Worm (Caenorhabditis elegans) whole organism, young adult: ENCODE measurements around the gene egl-20.
A peak's percentile ranks its signal among the peaks of the same experiment; 100 is the strongest.

Experiments
- F10E7.11 ChIP-seq: sonication (generic microtip); optimal IDR thresholded peaks from 2 replicates; lab custom pipeline; 2017; ENCODE audit warnings: mild to moderate bottlenecking, missing genetic modification characterization, moderate library complexity, missing compliant biosample characterization
- F23B12.7 ChIP-seq: sonication (generic microtip); optimal IDR thresholded peaks from 2 replicates; lab custom pipeline; 2017; ENCODE audit warnings: missing genetic modification characterization, mild to moderate bottlenecking, missing compliant biosample characterization, antibody characterized with exemption, moderate library complexity; ENCODE audit not compliant: insufficient read depth
- F37B4.10 ChIP-seq: fragments of 200-800 bp; sonication (Bioruptor generic); IDR thresholded peaks from 2 replicates; pipeline ENCODE4 v1.3.6; 2022; ENCODE audit warnings: missing genetic modification characterization, missing compliant biosample characterization
- F39B2.1 ChIP-seq: fragments of 200-800 bp; sonication (Bioruptor generic); IDR thresholded peaks from 2 replicates; pipeline ENCODE4 v1.3.6; 2022; ENCODE audit warnings: missing genetic modification reagents, missing genetic modification characterization, missing compliant biosample characterization
- F49E8.2 ChIP-seq: sonication (generic microtip); optimal IDR thresholded peaks from 3 replicates; lab custom pipeline; 2017; ENCODE audit warnings: missing genetic modification characterization, mild to moderate bottlenecking, missing compliant biosample characterization, antibody characterized with exemption, moderate library complexity; ENCODE audit not compliant: insufficient read depth
- K11D2.4 ChIP-seq: fragments of 200-800 bp; sonication (Bioruptor generic); IDR thresholded peaks from 2 replicates; pipeline ENCODE4 v1.3.6; 2022; ENCODE audit warnings: missing genetic modification reagents, missing genetic modification characterization, missing compliant biosample characterization
- Y53F4B.3 ChIP-seq: fragments of 200-800 bp; sonication (Bioruptor generic); IDR thresholded peaks from 2 replicates; pipeline ENCODE4 v1.3.6; 2022; ENCODE audit warnings: missing genetic modification reagents, missing genetic modification characterization, missing compliant biosample characterization
- Y56A3A.18 ChIP-seq: fragments of 200-800 bp; sonication (Bioruptor generic); IDR thresholded peaks from 2 replicates; pipeline ENCODE4 v1.3.6; 2022; ENCODE audit warnings: missing genetic modification reagents, missing genetic modification characterization, missing compliant biosample characterization
- ZK185.1 ChIP-seq: sonication (generic microtip); optimal IDR thresholded peaks from 2 replicates; lab custom pipeline; 2016; ENCODE audit warnings: mild to moderate bottlenecking, missing genetic modification characterization, missing compliant biosample characterization; ENCODE audit not compliant: poor library complexity, severe bottlenecking
- aptf-2 ChIP-seq: fragments of 200-800 bp; sonication (Bioruptor generic); conservative IDR thresholded peaks from 2 replicates; pipeline ENCODE4 v1.3.6; 2022; ENCODE audit warnings: missing genetic modification reagents, missing genetic modification characterization, missing compliant biosample characterization
- bed-1 ChIP-seq: fragments of 200-800 bp; sonication (Bioruptor generic); IDR thresholded peaks from 2 replicates; pipeline ENCODE4 v1.3.6; 2022; ENCODE audit warnings: missing genetic modification reagents, missing genetic modification characterization, missing compliant biosample characterization
- ceh-27 ChIP-seq: fragments of 200-800 bp; sonication (Bioruptor generic); optimal IDR thresholded peaks from 2 replicates; lab custom pipeline; 2018; ENCODE audit warnings: mild to moderate bottlenecking, missing genetic modification characterization, moderate library complexity, missing compliant biosample characterization
- ceh-79 ChIP-seq: sonication (generic microtip); optimal IDR thresholded peaks from 2 replicates; lab custom pipeline; 2017; ENCODE audit warnings: mild to moderate bottlenecking, missing genetic modification characterization, missing compliant biosample characterization
- dox-1 ChIP-seq: fragments of 200-800 bp; sonication (Bioruptor generic); IDR thresholded peaks from 2 replicates; pipeline ENCODE4 v1.3.6; 2022; ENCODE audit warnings: missing genetic modification reagents, missing genetic modification characterization, missing compliant biosample characterization
- efl-1 ChIP-seq: fragments of 150-350 bp; optimal IDR thresholded peaks from 2 replicates; lab custom pipeline; 2014; ENCODE audit warnings: missing biosample characterization, missing genetic modification reagents, missing genetic modification characterization
- egrh-3 ChIP-seq: fragments of 200-800 bp; sonication (Bioruptor generic); IDR thresholded peaks from 2 replicates; pipeline ENCODE4 v1.3.6; 2022; ENCODE audit warnings: missing genetic modification reagents, missing genetic modification characterization, missing compliant biosample characterization
- ekl-4 ChIP-seq: fragments of 200-800 bp; sonication (Bioruptor generic); IDR thresholded peaks from 2 replicates; pipeline ENCODE4 v1.3.6; 2022; ENCODE audit warnings: missing genetic modification reagents, missing genetic modification characterization, missing compliant biosample characterization
- ets-4 ChIP-seq: fragments of 200-800 bp; sonication (Bioruptor generic); optimal IDR thresholded peaks from 2 replicates; lab custom pipeline; 2018; ENCODE audit warnings: mild to moderate bottlenecking, missing genetic modification characterization, missing compliant biosample characterization
- hlh-26 ChIP-seq: fragments of 200-800 bp; sonication (Bioruptor generic); conservative IDR thresholded peaks from 2 replicates; pipeline ENCODE4 v1.3.6; 2022; ENCODE audit warnings: missing genetic modification reagents, missing genetic modification characterization, missing compliant biosample characterization
- let-526 ChIP-seq: fragments of 200-800 bp; sonication (Bioruptor generic); IDR thresholded peaks from 2 replicates; pipeline ENCODE4 v1.3.6; 2022; ENCODE audit warnings: missing genetic modification reagents, missing genetic modification characterization, missing compliant biosample characterization
- lin-26 ChIP-seq: fragments of 200-800 bp; sonication (Bioruptor generic); IDR thresholded peaks from 2 replicates; pipeline ENCODE4 v1.3.6; 2022; ENCODE audit warnings: missing genetic modification reagents, missing genetic modification characterization, missing compliant biosample characterization
- lin-40 ChIP-seq: sonication (generic microtip); optimal IDR thresholded peaks from 2 replicates; lab custom pipeline; 2016; ENCODE audit warnings: missing genetic modification characterization, mild to moderate bottlenecking, missing compliant biosample characterization, missing genotype, missing genetic modification reagents
- madf-10 ChIP-seq: sonication (generic microtip); optimal IDR thresholded peaks from 2 replicates; lab custom pipeline; 2016; ENCODE audit warnings: mild to moderate bottlenecking, missing genetic modification characterization, missing compliant biosample characterization
- madf-3 ChIP-seq: fragments of 200-800 bp; sonication (Bioruptor generic); IDR thresholded peaks from 2 replicates; pipeline ENCODE4 v1.3.6; 2022; ENCODE audit warnings: missing genetic modification reagents, missing genetic modification characterization, missing compliant biosample characterization
- madf-8 ChIP-seq: fragments of 200-800 bp; sonication (Bioruptor generic); conservative IDR thresholded peaks from 2 replicates; pipeline ENCODE4 v1.3.6; 2022; ENCODE audit warnings: missing genetic modification reagents, missing genetic modification characterization, missing compliant biosample characterization
- mcd-1 ChIP-seq: fragments of 200-800 bp; sonication (Bioruptor generic); IDR thresholded peaks from 2 replicates; pipeline ENCODE4 v1.3.6; 2022; ENCODE audit warnings: missing genetic modification reagents, missing genetic modification characterization, missing compliant biosample characterization
- mel-28 ChIP-seq: sonication (generic microtip); optimal IDR thresholded peaks from 2 replicates; lab custom pipeline; 2016; ENCODE audit warnings: borderline replicate concordance, mild to moderate bottlenecking, missing genetic modification characterization, missing compliant biosample characterization
- mxl-1 ChIP-seq: sonication (generic microtip); optimal IDR thresholded peaks from 2 replicates; lab custom pipeline; 2016; ENCODE audit warnings: missing genetic modification characterization, missing compliant biosample characterization
- nhr-120 ChIP-seq: fragments of 200-800 bp; sonication (Bioruptor generic); IDR thresholded peaks from 2 replicates; pipeline ENCODE4 v1.3.6; 2022; ENCODE audit warnings: missing genetic modification characterization, missing compliant biosample characterization
- nhr-179 ChIP-seq: sonication (generic microtip); optimal IDR thresholded peaks from 2 replicates; lab custom pipeline; 2016; ENCODE audit warnings: mild to moderate bottlenecking, missing genetic modification characterization, missing compliant biosample characterization
- nhr-80 ChIP-seq: sonication (generic microtip); optimal IDR thresholded peaks from 2 replicates; lab custom pipeline; 2016; ENCODE audit warnings: missing genetic modification characterization, missing compliant biosample characterization
- repo-1 ChIP-seq: sonication (generic microtip); optimal IDR thresholded peaks from 2 replicates; lab custom pipeline; 2017; ENCODE audit warnings: mild to moderate bottlenecking, missing genetic modification characterization, missing compliant biosample characterization
- sea-2 ChIP-seq: fragments of 200-800 bp; sonication (Bioruptor generic); IDR thresholded peaks from 2 replicates; pipeline ENCODE4 v1.3.6; 2022; ENCODE audit warnings: missing genetic modification characterization, missing compliant biosample characterization
- tbp1 ChIP-seq: fragments of 200-800 bp; sonication (Bioruptor generic); optimal IDR thresholded peaks from 2 replicates; lab custom pipeline; 2018; ENCODE audit warnings: mild to moderate bottlenecking, missing genetic modification characterization, missing compliant biosample characterization
- tbx-9 ChIP-seq: sonication (generic microtip); optimal IDR thresholded peaks from 2 replicates; lab custom pipeline; 2016; ENCODE audit warnings: borderline replicate concordance, missing genetic modification characterization, inconsistent platforms, missing compliant biosample characterization
- zfh-2 ChIP-seq: fragments of 200-800 bp; sonication (Bioruptor generic); conservative IDR thresholded peaks from 2 replicates; pipeline ENCODE4 v1.3.6; 2022; ENCODE audit warnings: missing genetic modification reagents, missing genetic modification characterization, missing compliant biosample characterization
- zim-3 ChIP-seq: sonication (generic microtip); optimal IDR thresholded peaks from 2 replicates; lab custom pipeline; 2017; ENCODE audit warnings: mild to moderate bottlenecking, missing genetic modification characterization, moderate library complexity, missing compliant biosample characterization
- ztf-18 ChIP-seq: sonication (generic microtip); optimal IDR thresholded peaks from 2 replicates; lab custom pipeline; 2016; ENCODE audit warnings: missing genotype, mild to moderate bottlenecking, missing genetic modification characterization, missing compliant biosample characterization

Gene egl-20

ce11 chrIV:9854952-9855351 lies 39.6 kb upstream of the egl-20 start:
- no peak for TF ChIP-seq aptf-2
- peak; percentile 28 for TF ChIP-seq nhr-80
- TF ChIP-seq, all 124 proteins: peak for 1

DNA sequence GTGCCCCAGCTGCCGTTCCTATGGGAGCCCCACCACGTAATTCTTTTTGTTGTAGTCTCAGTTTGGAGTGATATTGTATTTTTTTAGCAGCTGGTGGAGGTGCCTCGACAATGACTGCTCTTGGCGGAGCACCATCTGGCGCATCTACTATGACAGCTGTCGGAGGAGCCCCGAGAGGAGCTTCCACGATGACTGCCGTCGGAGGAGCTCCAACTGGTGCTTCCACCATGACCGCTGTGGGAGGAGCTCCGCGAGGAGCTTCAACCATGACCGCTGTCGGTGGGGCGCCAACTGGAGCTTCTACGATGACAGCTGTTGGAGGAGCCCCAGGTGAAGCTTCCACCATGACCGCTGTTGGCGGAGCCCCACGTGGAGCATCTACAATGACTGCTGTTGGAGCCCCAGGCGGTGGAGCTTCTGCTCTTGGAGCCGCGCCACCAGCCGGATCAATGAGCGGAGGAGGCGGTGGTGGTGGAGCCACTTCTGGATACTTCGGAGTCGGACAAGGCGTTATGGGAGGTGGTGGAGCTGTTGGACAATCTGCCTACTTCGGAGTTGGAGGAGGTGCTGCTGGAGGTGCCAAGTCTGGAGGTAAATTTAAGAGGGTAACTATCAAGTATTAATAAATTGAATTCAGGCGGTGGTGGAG lies 37.6 kb upstream of the egl-20 start:
- TF ChIP-seq Y56A3A.18: 0 out of 2 replicates have a peak, but pooled peaks have one; percentile 20
- 0 out of 2 replicates have a peak, but pooled peaks have one; percentile 5 for TF ChIP-seq mcd-1 (GFP tag; lab: Robert Waterston, UW)
- 0 out of 2 replicates have a peak, but pooled peaks have one; percentile 9 for TF ChIP-seq nhr-120
- no peak for TF ChIP-seq zim-3 (tag; lab: Kevin White, UChicago)
- TF ChIP-seq egrh-3 (GFP tag; lab: Robert Waterston, UW): peak; percentile 73
- 0 out of 2 replicates have a peak, but pooled peaks have one; percentile 24 for TF ChIP-seq hlh-26 (GFP tag; lab: Robert Waterston, UW)
- peak; percentile 76 for TF ChIP-seq zfh-2 (GFP tag; lab: Robert Waterston, UW)
- TF ChIP-seq repo-1 (tag; lab: Kevin White, UChicago): no peak
- TF ChIP-seq madf-3: 0 out of 2 replicates have a peak, but pooled peaks have one; percentile 2

DNA sequence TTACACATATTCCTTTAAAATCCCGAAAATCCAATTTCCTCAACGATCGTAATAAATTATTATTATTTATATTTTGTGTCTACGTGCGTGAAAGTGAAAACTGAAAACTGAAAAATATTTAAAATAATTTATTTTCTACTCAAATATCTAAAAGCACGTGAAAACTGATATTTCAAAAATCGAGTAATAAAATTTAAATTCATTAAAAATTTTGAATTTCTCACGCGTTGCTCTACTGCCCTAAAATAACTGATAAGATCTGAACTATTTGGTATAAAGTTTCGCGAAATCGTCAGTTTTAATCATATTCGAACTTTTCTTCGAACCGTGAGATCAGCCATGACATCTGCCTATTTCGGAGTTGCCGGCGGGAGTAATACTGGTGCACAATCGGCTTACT lies 36.9 kb upstream of the egl-20 start, which contains the start of gene ssq-1:
TSS of gene ssq-1 (plus strand) at position 301 of the 400 bp plus-strand sequence.
- TF ChIP-seq K11D2.4 (GFP tag; lab: Robert Waterston, UW): no peak
- TF ChIP-seq bed-1 (GFP tag; lab: Robert Waterston, UW): no peak
- no peak for TF ChIP-seq lin-26 (GFP tag; lab: Robert Waterston, UW)
- TF ChIP-seq mel-28: no peak
- no peak for TF ChIP-seq ztf-18
- no peak for TF ChIP-seq dox-1 (GFP tag; lab: Robert Waterston, UW)
- TF ChIP-seq ekl-4 (GFP tag; lab: Robert Waterston, UW): no peak
- no peak for TF ChIP-seq madf-10 (tag; lab: Kevin White, UChicago)
- no peak for TF ChIP-seq efl-1
- TF ChIP-seq madf-8 (GFP tag; lab: Robert Waterston, UW): no peak
- TF ChIP-seq ceh-79: no peak
- no peak for TF ChIP-seq ZK185.1 (tag; lab: Kevin White, UChicago)
- TF ChIP-seq F10E7.11 (tag; lab: Kevin White, UChicago): no peak
- TF ChIP-seq ceh-27: no peak
- no peak for TF ChIP-seq let-526
- no peak for TF ChIP-seq F37B4.10
- TF ChIP-seq nhr-179 (tag; lab: Kevin White, UChicago): no peak
- no peak for TF ChIP-seq tbx-9 (tag; lab: Kevin White, UChicago)

DNA sequence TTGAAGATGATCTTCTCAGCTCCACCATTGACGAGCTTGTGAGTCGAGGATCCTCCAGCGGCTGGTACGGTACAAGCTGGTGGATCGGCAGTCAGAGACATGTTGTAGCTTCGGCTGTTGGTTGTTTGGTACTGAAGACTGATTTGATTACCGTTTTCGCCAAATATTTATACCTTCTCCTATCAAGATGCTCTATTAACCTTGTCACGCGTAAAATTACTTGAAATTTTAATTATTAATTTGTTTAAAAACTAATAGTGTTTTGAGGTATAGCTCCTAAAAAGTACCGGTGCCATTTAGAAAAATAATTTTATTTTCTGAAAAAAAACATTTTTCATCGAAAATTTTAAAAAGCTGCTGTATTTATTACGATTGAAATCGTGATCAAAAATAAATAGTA lies 35.6 kb upstream of the egl-20 start, which contains the start of gene ssp-10:
TSS of gene ssp-10 (minus strand) at position 101 of the 400 bp plus-strand sequence.
- TF ChIP-seq dox-1 (GFP tag; lab: Robert Waterston, UW) (no peak), lin-40 (tag; lab: Kevin White, UChicago) (no peak), mxl-1 (no peak), ZK185.1 (tag; lab: Kevin White, UChicago) (no peak), aptf-2 (no peak), ceh-79 (no peak), Y53F4B.3 (GFP tag; lab: Robert Waterston, UW) (no peak), sea-2 (GFP tag; lab: Robert Waterston, UW) (no peak), F39B2.1 (no peak), ets-4 (GFP tag; lab: Kevin White, UChicago) (no peak), F49E8.2 (no peak), F23B12.7 (tag; lab: Kevin White, UChicago) (no peak), tbp1 (GFP tag; lab: Kevin White, UChicago) (no peak)
